Fruit fly (Drosophila melanogaster): Measurements from ENCODE around the gene CheB38b.

CheB38b gene

dm6 chr2L:20828701-20829100 is 11.6 kb upstream of the CheB38b start:
- no peak for TF ChIP-seq noc (tag; optimal IDR thresholded peaks at IDR 0.05)

dm6 chr2L:20827045-20827444 is 10.0 kb upstream of the CheB38b start:
- no peak for TF ChIP-seq noc (tag; optimal IDR thresholded peaks at IDR 0.05)

dm6 chr2L:20826226-20826625 is 9.2 kb upstream of the CheB38b start:
- no peak for TF ChIP-seq noc (tag; optimal IDR thresholded peaks at IDR 0.05)

dm6 chr2L:20825265-20825664 is 8.2 kb upstream of the CheB38b start:
- TF ChIP-seq noc (tag; optimal IDR thresholded peaks at IDR 0.05) = peak; percentile 16

- TF ChIP-seq noc (tag; optimal IDR thresholded peaks at IDR 0.05) = no peak
Measured at dm6 chr2L:20824136-20824789, 7.2 kb upstream of the CheB38b start.

dm6 chr2L:20823196-20824105 is 6.4 kb upstream of the CheB38b start:
- peak; percentile 15 for TF ChIP-seq noc (tag; optimal IDR thresholded peaks at IDR 0.05)

- peak; percentile 35 for TF ChIP-seq noc (tag; optimal IDR thresholded peaks at IDR 0.05)
Measured at dm6 chr2L:20822489-20823195, 5.6 kb upstream of the CheB38b start, which contains the start of gene CG9331. Gene CG9331 (plus strand): TSS chr2L:20822828.

dm6 chr2L:20822025-20822371 is 4.9 kb upstream of the CheB38b start:
- TF ChIP-seq noc (tag; optimal IDR thresholded peaks at IDR 0.05) = no peak

dm6 chr2L:20821249-20822024 is 4.4 kb upstream of the CheB38b start:
- TF ChIP-seq noc (tag; optimal IDR thresholded peaks at IDR 0.05) = no peak

dm6 chr2L:20820767-20821166 is 3.7 kb upstream of the CheB38b start, which contains the start of gene CheB38c:
Gene CheB38c (minus strand): TSS chr2L:20820867.
- no peak for TF ChIP-seq noc (tag; optimal IDR thresholded peaks at IDR 0.05)

- no peak for TF ChIP-seq noc (tag; optimal IDR thresholded peaks at IDR 0.05)
Measured at dm6 chr2L:20818432-20818831, 1.4 kb upstream of the CheB38b start, which contains the start of gene CheB38a. Gene CheB38a (minus strand): TSS chr2L:20818532.

- no peak for TF ChIP-seq noc (tag; optimal IDR thresholded peaks at IDR 0.05)
Measured at dm6 chr2L:20816140-20816539, 930 bp downstream of the CheB38b start, which contains the start of gene CG33322. Gene CG33322 (minus strand): TSS chr2L:20816240.

- TF ChIP-seq noc (tag; optimal IDR thresholded peaks at IDR 0.05) = no peak
Measured at dm6 chr2L:20812283-20813189, 4.5 kb downstream of the CheB38b start.

- no peak for TF ChIP-seq noc (tag; optimal IDR thresholded peaks at IDR 0.05)
Measured at dm6 chr2L:20811039-20811652, 5.9 kb downstream of the CheB38b start.
